Worm (Caenorhabditis elegans) whole organism, mixed stage, embryonic: ENCODE measurements around the gene str-236.

Experiments used
- elt-1 ChIP-seq: sonication (generic microtip); optimal IDR thresholded peaks from 2 replicates; lab custom pipeline; 2017; ENCODE audit warnings: missing genetic modification characterization, mild to moderate bottlenecking, missing compliant biosample characterization, antibody characterized with exemption, moderate library complexity, borderline replicate concordance; ENCODE audit not compliant: insufficient read depth
- lsy-2 ChIP-seq: fragments of 150-350 bp; optimal IDR thresholded peaks from 2 replicates; lab custom pipeline; 2014; ENCODE audit warnings: missing biosample characterization, missing genetic modification characterization
- nhr-237 ChIP-seq: fragments of 150-350 bp; optimal IDR thresholded peaks from 2 replicates; lab custom pipeline; 2014; ENCODE audit warnings: missing biosample characterization, missing genetic modification characterization
- pha-4 ChIP-seq: fragments of 150-350 bp; optimal IDR thresholded peaks from 2 replicates; lab custom pipeline; 2018; ENCODE audit warnings: missing biosample characterization, missing genetic modification reagents, missing genetic modification characterization
- snpc-4 ChIP-seq: fragments of 150-350 bp; optimal IDR thresholded peaks from 2 replicates; lab custom pipeline; 2014; ENCODE audit warnings: missing biosample characterization, missing genetic modification characterization
- unc-39 ChIP-seq: fragments of 150-350 bp; optimal IDR thresholded peaks from 2 replicates; lab custom pipeline; 2014; ENCODE audit warnings: missing biosample characterization, missing genetic modification characterization
- unc-62 ChIP-seq: fragments of 150-350 bp; optimal IDR thresholded peaks from 2 replicates; lab custom pipeline; 2014; ENCODE audit warnings: missing biosample characterization, missing genetic modification reagents, missing genetic modification characterization
- zip-8 ChIP-seq: fragments of 150-350 bp; optimal IDR thresholded peaks from 2 replicates; lab custom pipeline; 2014; ENCODE audit warnings: missing biosample characterization, missing genetic modification characterization

DNA sequence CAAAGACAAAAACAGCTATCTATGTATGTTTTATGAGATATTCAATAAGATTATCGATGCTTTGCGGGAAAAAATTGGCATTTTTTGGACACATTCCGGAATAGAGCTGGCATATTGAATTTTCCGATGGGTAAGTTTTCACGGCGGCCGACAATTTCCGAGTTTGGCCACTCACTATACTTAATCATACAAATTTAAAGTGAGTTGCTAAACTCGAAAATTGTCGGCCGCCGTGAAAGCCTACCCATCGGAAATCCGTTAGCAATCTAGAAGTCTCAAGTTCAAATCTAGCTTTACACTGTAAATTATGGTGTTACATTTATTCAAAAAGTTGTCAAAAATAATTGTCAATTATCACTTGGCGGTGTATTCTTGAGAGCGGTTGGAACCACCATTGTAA, 22.8 kb upstream of the str-236 start:
- TF ChIP-seq lsy-2 (no peak), unc-62 (no peak), pha-4 (tag; lab: Kevin White, UChicago) (no peak), snpc-4 (no peak), zip-8 (no peak), unc-39 (no peak), nhr-237 (tag; lab: Kevin White, UChicago) (no peak), elt-1 (tag; lab: Kevin White, UChicago) (no peak)
